Worm (Caenorhabditis elegans) whole organism, young adult: Measurements from ENCODE around the gene C33H5.2.

Experiments used
- Y95B8A.8 ChIP-seq: fragments of 200-800 bp; sonication (Bioruptor generic); IDR thresholded peaks from 2 replicates; pipeline ENCODE4 v1.3.6; 2022; ENCODE audit warnings: missing genetic modification reagents, missing genetic modification characterization, missing compliant biosample characterization
- bed-2 ChIP-seq: fragments of 200-800 bp; sonication (Bioruptor generic); IDR thresholded peaks from 2 replicates; pipeline ENCODE4 v1.3.6; 2022; ENCODE audit warnings: missing genetic modification reagents, missing genetic modification characterization, missing compliant biosample characterization
- efl-1 ChIP-seq: fragments of 150-350 bp; optimal IDR thresholded peaks from 2 replicates; lab custom pipeline; 2014; ENCODE audit warnings: missing biosample characterization, missing genetic modification reagents, missing genetic modification characterization
- repo-1 ChIP-seq: sonication (generic microtip); optimal IDR thresholded peaks from 2 replicates; lab custom pipeline; 2017; ENCODE audit warnings: mild to moderate bottlenecking, missing genetic modification characterization, missing compliant biosample characterization
- tbp1 ChIP-seq: fragments of 200-800 bp; sonication (Bioruptor generic); optimal IDR thresholded peaks from 2 replicates; lab custom pipeline; 2018; ENCODE audit warnings: mild to moderate bottlenecking, missing genetic modification characterization, missing compliant biosample characterization

- TF ChIP-seq Y95B8A.8 (GFP tag; lab: Robert Waterston, UW) (no peak), repo-1 (tag; lab: Kevin White, UChicago) (no peak), bed-2 (no peak), efl-1 (no peak), tbp1 (peak; percentile 29)
These were observed 10.9 kb downstream of the C33H5.2 start, which contains the start of gene cdgs-1 for ce11 chrIV:7815683-7816183.
